Worm (Caenorhabditis elegans) whole organism, L4 larva: Measurements from ENCODE around the gene pfd-2.
A peak's percentile ranks its signal among the peaks of the same experiment; 100 is the strongest.

ENCODE experiments used
- D1046.2 ChIP-seq: fragments of 200-800 bp; sonication (Bioruptor generic); IDR thresholded peaks from 2 replicates; pipeline ENCODE4 v1.3.6; 2022; ENCODE audit warnings: missing genetic modification characterization, missing compliant biosample characterization
- F26F4.8 ChIP-seq: fragments of 200-800 bp; sonication (Bioruptor generic); conservative IDR thresholded peaks from 2 replicates; pipeline ENCODE4 v1.3.6; 2022; ENCODE audit warnings: missing genetic modification characterization, missing compliant biosample characterization
- F49E8.2 ChIP-seq: sonication (generic microtip); optimal IDR thresholded peaks from 2 replicates; lab custom pipeline; 2016; ENCODE audit warnings: missing compliant biosample characterization, mild to moderate bottlenecking, missing genetic modification characterization, borderline replicate concordance
- T26A8.4 ChIP-seq: fragments of 200-800 bp; sonication (Bioruptor generic); IDR thresholded peaks from 2 replicates; pipeline ENCODE4 v1.3.6; 2022; ENCODE audit warnings: missing genetic modification characterization, missing compliant biosample characterization
- Y5F2A.4 ChIP-seq: fragments of 200-800 bp; sonication (Bioruptor generic); optimal IDR thresholded peaks from 2 replicates; lab custom pipeline; 2018; ENCODE audit warnings: mild to moderate bottlenecking, missing genetic modification characterization, missing compliant biosample characterization
- ZK546.5 ChIP-seq, 2 experiments: sonication (generic microtip); optimal IDR thresholded peaks; 2 replicates each; lab custom pipeline; 2017; ENCODE audit warnings: missing biosample characterization in 2 of 2, missing genetic modification characterization in 2 of 2
- aha-1 ChIP-seq: fragments of 150-350 bp; peaks from one replicate; lab custom pipeline; 2014; ENCODE audit warnings: missing biosample characterization, missing genetic modification characterization
- ama-1 ChIP-seq: fragments of 150-350 bp; optimal IDR thresholded peaks from 2 replicates; lab custom pipeline; 2014; ENCODE audit warnings: inconsistent platforms, mixed read lengths
- ceh-82 ChIP-seq: sonication (generic microtip); optimal IDR thresholded peaks from 2 replicates; lab custom pipeline; 2017; ENCODE audit warnings: missing biosample characterization, missing genetic modification characterization
- daf-16 ChIP-seq, 3 experiments: sonication (generic microtip); optimal IDR thresholded peaks; 2 replicates each; lab custom pipeline; 2016 to 2017; ENCODE audit warnings: missing genetic modification characterization in 3 of 3, missing genetic modification reagents in 3 of 3, mild to moderate bottlenecking in 2 of 3, missing compliant biosample characterization in 2 of 3, missing biosample characterization in 1 of 3, moderate library complexity in 1 of 3
- dmd-8 ChIP-seq: fragments of 200-800 bp; sonication (Bioruptor generic); IDR thresholded peaks from 2 replicates; pipeline ENCODE4 v1.3.6; 2022; ENCODE audit warnings: missing genetic modification characterization, missing compliant biosample characterization
- dmd-9 ChIP-seq: fragments of 200-800 bp; sonication (Bioruptor generic); IDR thresholded peaks from 2 replicates; pipeline ENCODE4 v1.3.6; 2022; ENCODE audit warnings: missing genetic modification reagents, missing genetic modification characterization, missing compliant biosample characterization
- dve-1 ChIP-seq: sonication (generic microtip); optimal IDR thresholded peaks from 2 replicates; lab custom pipeline; 2017; ENCODE audit warnings: antibody characterized with exemption, mild to moderate bottlenecking, missing genetic modification characterization, missing compliant biosample characterization; ENCODE audit not compliant: insufficient read depth
- hif-1 ChIP-seq, 2 experiments: sonication (generic microtip); optimal IDR thresholded peaks; 2 replicates each; lab custom pipeline; 2016 to 2017; ENCODE audit warnings: missing compliant biosample characterization in 2 of 2, missing genetic modification characterization in 2 of 2, missing genetic modification reagents in 2 of 2, missing genotype in 2 of 2, mild to moderate bottlenecking in 1 of 2
- hlh-11 ChIP-seq: fragments of 200-800 bp; sonication (Bioruptor generic); optimal IDR thresholded peaks from 2 replicates; lab custom pipeline; 2018; ENCODE audit warnings: mild to moderate bottlenecking, missing genetic modification characterization, missing compliant biosample characterization
- hlh-30 ChIP-seq: sonication (generic microtip); optimal IDR thresholded peaks from 2 replicates; lab custom pipeline; 2017; ENCODE audit warnings: antibody characterized with exemption, mild to moderate bottlenecking, missing genetic modification characterization, missing compliant biosample characterization; ENCODE audit not compliant: insufficient read depth
- jun-1 ChIP-seq: fragments of 150-350 bp; optimal IDR thresholded peaks from 2 replicates; lab custom pipeline; 2014; ENCODE audit warnings: missing biosample characterization, missing genetic modification reagents, missing genetic modification characterization
- lin-15B ChIP-seq: fragments of 150-350 bp; sonication (generic microtip); optimal IDR thresholded peaks from 3 replicates; lab custom pipeline; 2014; ENCODE audit warnings: missing biosample characterization, missing genetic modification characterization
- mep-1 ChIP-seq: fragments of 150-350 bp; sonication (generic microtip); optimal IDR thresholded peaks from 3 replicates; lab custom pipeline; 2014; ENCODE audit warnings: missing biosample characterization, missing genetic modification characterization
- mes-2 ChIP-seq: sonication (generic microtip); optimal IDR thresholded peaks from 2 replicates; lab custom pipeline; 2016; ENCODE audit warnings: missing genotype, mild to moderate bottlenecking, missing genetic modification characterization, missing compliant biosample characterization; ENCODE audit not compliant: poor library complexity, severe bottlenecking
- nhr-111 ChIP-seq: fragments of 200-800 bp; sonication (Bioruptor generic); optimal IDR thresholded peaks from 2 replicates; lab custom pipeline; 2018; ENCODE audit warnings: mild to moderate bottlenecking, missing genetic modification characterization, missing compliant biosample characterization
- nhr-28 ChIP-seq: fragments of 150-350 bp; optimal IDR thresholded peaks from 2 replicates; lab custom pipeline; 2014; ENCODE audit warnings: missing biosample characterization, missing genetic modification characterization
- nhr-48 ChIP-seq: sonication (generic microtip); optimal IDR thresholded peaks from 2 replicates; lab custom pipeline; 2016; ENCODE audit warnings: mild to moderate bottlenecking, missing genetic modification characterization, missing compliant biosample characterization
- nhr-77 ChIP-seq: fragments of 150-350 bp; optimal IDR thresholded peaks from 2 replicates; lab custom pipeline; 2014; ENCODE audit warnings: missing biosample characterization, missing genetic modification characterization
- set-16 ChIP-seq: fragments of 200-800 bp; sonication (Bioruptor generic); IDR thresholded peaks from 2 replicates; pipeline ENCODE4 v1.3.6; 2022; ENCODE audit warnings: missing genetic modification reagents, missing genetic modification characterization, missing compliant biosample characterization
- snpc-1.2 ChIP-seq: fragments of 200-800 bp; sonication (Bioruptor generic); IDR thresholded peaks from 2 replicates; pipeline ENCODE4 v1.3.6; 2022; ENCODE audit warnings: missing genetic modification reagents, missing genetic modification characterization, missing compliant biosample characterization
- snpc-4 ChIP-seq: fragments of 150-350 bp; optimal IDR thresholded peaks from 2 replicates; lab custom pipeline; 2014; ENCODE audit warnings: missing biosample characterization, missing genetic modification characterization
- tra-1 ChIP-seq: fragments of 200-800 bp; sonication (Bioruptor generic); IDR thresholded peaks from 2 replicates; pipeline ENCODE4 v1.3.6; 2022; ENCODE audit warnings: missing genetic modification reagents, missing genetic modification characterization, missing compliant biosample characterization
- zip-2 ChIP-seq: fragments of 150-350 bp; optimal IDR thresholded peaks from 2 replicates; lab custom pipeline; 2014; ENCODE audit warnings: missing biosample characterization, missing genetic modification characterization
- ztf-7 ChIP-seq: fragments of 150-350 bp; optimal IDR thresholded peaks from 2 replicates; lab custom pipeline; 2014; ENCODE audit warnings: missing biosample characterization, missing genetic modification characterization

Gene pfd-2

ce11 chrII:4370842-4371241 is 44.3 kb downstream of the pfd-2 start:
- TF ChIP-seq aha-1 (tag; lab: Kevin White, UChicago) (no peak), daf-16 (GFP tag; optimal IDR thresholded peaks at IDR 0.05; lab: Kevin White, UChicago) (no peak), daf-16 (tag; optimal IDR thresholded peaks at IDR 0.05; lab: Kevin White, UChicago) (peak; percentile 56)

- TF ChIP-seq Y5F2A.4 (GFP tag; lab: Kevin White, UChicago) (no peak), dve-1 (tag; lab: Kevin White, UChicago) (peak; percentile 30), snpc-1.2 (GFP tag; lab: Robert Waterston, UW) (no peak), mes-2 (tag; lab: Kevin White, UChicago) (peak; percentile 54), hif-1 (tag; optimal IDR thresholded peaks at IDR 0.05; lab: Kevin White, UChicago) (no peak), hlh-11 (tag; lab: Kevin White, UChicago) (peak; percentile 16), daf-16 (GFP tag; optimal IDR thresholded peaks at IDR 0.05; lab: Kevin White, UChicago) (no peak), daf-16 (tag; optimal IDR thresholded peaks at IDR 0.05; lab: Kevin White, UChicago) (peak; percentile 82), aha-1 (tag; lab: Kevin White, UChicago) (no peak), T26A8.4 (peak; percentile 27; the same call in 1 of the 2 replicates), F49E8.2 (tag; lab: Kevin White, UChicago) (peak; percentile 19), ama-1 (lab: Kevin White, UChicago) (peak; percentile 80), dmd-8 (GFP tag; lab: Robert Waterston, UW) (0 out of 2 replicates have a peak, but pooled peaks have one; percentile 18), nhr-77 (tag; lab: Kevin White, UChicago) (no peak), zip-2 (tag; lab: Kevin White, UChicago) (peak; percentile 41), nhr-48 (no peak), hlh-30 (tag; lab: Kevin White, UChicago) (no peak), mep-1 (tag; lab: Kevin White, UChicago) (peak; percentile 50), nhr-28 (tag; lab: Kevin White, UChicago) (peak; percentile 37), ZK546.5 (tag; optimal IDR thresholded peaks at IDR 0.05; lab: Kevin White, UChicago) (no peak)
- TF ChIP-seq, all 104 proteins: peak for 11
These were observed 45.9 kb downstream of the pfd-2 start, which contains the start of gene paic-1 for ce11 chrII:4372406-4372805. Gene paic-1 (minus strand): TSS chrII:4372525.

- peak; percentile 70 for TF ChIP-seq aha-1 (tag; lab: Kevin White, UChicago)
- TF ChIP-seq lin-15B (tag; lab: Kevin White, UChicago) = no peak
- TF ChIP-seq D1046.2 = 0 out of 2 replicates have a peak, but pooled peaks have one; percentile 54
- no peak for TF ChIP-seq tra-1 (GFP tag; lab: Robert Waterston, UW)
- peak; percentile 81 for TF ChIP-seq set-16 (GFP tag; lab: Robert Waterston, UW)
- no peak for TF ChIP-seq jun-1 (tag; lab: Kevin White, UChicago)
- no peak for TF ChIP-seq snpc-4
- TF ChIP-seq ztf-7 (tag; lab: Kevin White, UChicago) = no peak
- no peak for TF ChIP-seq nhr-111 (GFP tag; lab: Kevin White, UChicago)
- no peak for TF ChIP-seq zip-2 (tag; lab: Kevin White, UChicago)
- TF ChIP-seq dmd-9 (GFP tag; lab: Robert Waterston, UW) = 0 out of 2 replicates have a peak, but pooled peaks have one; percentile 61
- TF ChIP-seq F26F4.8 = 0 out of 2 replicates have a peak, but pooled peaks have one; percentile 23
- no peak for TF ChIP-seq ceh-82 (tag; lab: Kevin White, UChicago)
These were observed 46.4 kb downstream of the pfd-2 start for ce11 chrII:4372867-4373397.

ce11 chrII:4374885-4375284 is 48.4 kb downstream of the pfd-2 start:
- TF ChIP-seq nhr-111 (GFP tag; lab: Kevin White, UChicago) = no peak
- 0 out of 2 replicates have a peak, but pooled peaks have one; percentile 29 for TF ChIP-seq D1046.2
- TF ChIP-seq, all 104 proteins: peak for 1
